Worm (Caenorhabditis elegans): ENCODE results near the gene jmjd-1.2.

The jmjd-1.2 gene

ce11 chrIV:4705182-4705581, 44.4 kb downstream of the jmjd-1.2 start (continued):
- TF ChIP-seq dmd-9 (GFP tag; IDR thresholded peaks at IDR 0.05) = 0 out of 2 replicates have a peak, but pooled peaks have one; percentile 37
- no peak for TF ChIP-seq daf-8 (GFP tag; IDR thresholded peaks at IDR 0.05)
- TF ChIP-seq snpc-4 (tag; optimal IDR thresholded peaks at IDR 0.05) = no peak
- no peak for TF ChIP-seq nhr-102 (tag; optimal IDR thresholded peaks at IDR 0.05)
- TF ChIP-seq nhr-25 (tag; optimal IDR thresholded peaks at IDR 0.05; ENCODE audit: borderline replicate concordance, insufficient read depth) = peak; percentile 42
- no peak for TF ChIP-seq fkh-10 (GFP tag; optimal IDR thresholded peaks at IDR 0.05)
- TF ChIP-seq pqm-1 (tag; optimal IDR thresholded peaks at IDR 0.05) = peak; percentile 35
- peak in 1 of 2 experiments; percentile 42 for TF ChIP-seq hif-1 (tag; optimal IDR thresholded peaks at IDR 0.05)
- no peak for TF ChIP-seq madf-9 (GFP tag; conservative IDR thresholded peaks at IDR 0.05)
- peak; percentile 35 for TF ChIP-seq F37D6.2 (tag; optimal IDR thresholded peaks at IDR 0.05)
- TF ChIP-seq hlh-11 (tag; optimal IDR thresholded peaks at IDR 0.05) = peak; percentile 90
- TF ChIP-seq aha-1 (tag) = no peak
- TF ChIP-seq ceh-44 (GFP tag; IDR thresholded peaks at IDR 0.05) = no peak
- TF ChIP-seq lin-39 (tag; optimal IDR thresholded peaks at IDR 0.05) = no peak
- TF ChIP-seq lin-1 (GFP tag; IDR thresholded peaks at IDR 0.05) = peak; percentile 61
- TF ChIP-seq mdl-1 (tag; optimal IDR thresholded peaks at IDR 0.05) = peak in 1 of 2 experiments; percentile 56
- TF ChIP-seq ceh-82 (tag; optimal IDR thresholded peaks at IDR 0.05) = no peak
- peak; percentile 62; the same call in 1 of the 2 replicates for TF ChIP-seq ctbp-1 (GFP tag; IDR thresholded peaks at IDR 0.05)
- TF ChIP-seq hmg-1.1 (GFP tag; IDR thresholded peaks at IDR 0.05) = peak; percentile 82
- peak; percentile 56 for TF ChIP-seq rbr-2 (tag; optimal IDR thresholded peaks at IDR 0.05)
- TF ChIP-seq aly-2 (tag; optimal IDR thresholded peaks at IDR 0.05) = no peak
- peak; percentile 59 for TF ChIP-seq dve-1 (tag; optimal IDR thresholded peaks at IDR 0.05; ENCODE audit: insufficient read depth)
- no peak for TF ChIP-seq daf-12 (tag; optimal IDR thresholded peaks at IDR 0.05)
- TF ChIP-seq nhr-11 (tag; optimal IDR thresholded peaks at IDR 0.05) = peak; percentile 62
- no peak for TF ChIP-seq T20F7.1 (GFP tag; optimal IDR thresholded peaks at IDR 0.05)
- TF ChIP-seq ceh-32 (tag; optimal IDR thresholded peaks at IDR 0.05; ENCODE audit: poor library complexity) = no peak
- no peak for TF ChIP-seq Y105C5A.15 (GFP tag; IDR thresholded peaks at IDR 0.05)

DNA sequence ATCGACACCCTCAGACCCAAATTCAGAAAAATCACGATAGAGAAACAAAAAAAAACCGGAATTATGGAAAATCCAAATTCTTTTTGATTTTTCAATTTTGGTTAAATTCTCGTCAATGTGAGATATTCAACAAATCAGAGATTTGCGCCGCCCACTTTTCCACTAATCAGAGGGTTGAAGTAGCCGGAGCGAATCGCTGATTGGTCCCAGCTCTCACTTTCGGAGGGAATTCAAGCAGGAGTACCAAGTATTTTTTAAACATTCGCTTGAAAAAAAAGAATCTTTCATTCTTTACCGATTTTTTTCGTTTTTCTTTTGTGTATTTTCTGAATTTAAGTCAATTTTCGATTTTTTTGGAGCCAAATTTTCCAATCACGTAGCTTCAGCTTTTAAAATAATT, 45.1 kb downstream of the jmjd-1.2 start:
- TF ChIP-seq attf-4 (tag; optimal IDR thresholded peaks at IDR 0.05) = no peak
- no peak for TF ChIP-seq rbr-2 (tag; optimal IDR thresholded peaks at IDR 0.05)
- no peak for TF ChIP-seq F44E2.7 (GFP tag; IDR thresholded peaks at IDR 0.05)
- no peak for TF ChIP-seq T26A8.4 (GFP tag; IDR thresholded peaks at IDR 0.05)
- no peak for TF ChIP-seq zfp-3 (GFP tag; conservative IDR thresholded peaks at IDR 0.05)
- no peak for TF ChIP-seq daf-12 (tag; optimal IDR thresholded peaks at IDR 0.05)
- no peak for TF ChIP-seq ceh-20 (GFP tag; IDR thresholded peaks at IDR 0.05)
- no peak for TF ChIP-seq mxl-2 (GFP tag; conservative IDR thresholded peaks at IDR 0.05)
- TF ChIP-seq nhr-10 (tag; optimal IDR thresholded peaks at IDR 0.05) = no peak
- TF ChIP-seq pqm-1 (tag; optimal IDR thresholded peaks at IDR 0.05) = no peak
- no peak for TF ChIP-seq lir-3 (tag; optimal IDR thresholded peaks at IDR 0.05)
- no peak for TF ChIP-seq Y5F2A.4 (GFP tag; optimal IDR thresholded peaks at IDR 0.05)
- TF ChIP-seq jun-1 (tag; optimal IDR thresholded peaks at IDR 0.05) = no peak
- TF ChIP-seq arid-1 (GFP tag; conservative IDR thresholded peaks at IDR 0.05) = no peak
- no peak for TF ChIP-seq nhr-77 (tag; optimal IDR thresholded peaks at IDR 0.05)
- TF ChIP-seq snpc-4 (tag; optimal IDR thresholded peaks at IDR 0.05) = no peak

DNA sequence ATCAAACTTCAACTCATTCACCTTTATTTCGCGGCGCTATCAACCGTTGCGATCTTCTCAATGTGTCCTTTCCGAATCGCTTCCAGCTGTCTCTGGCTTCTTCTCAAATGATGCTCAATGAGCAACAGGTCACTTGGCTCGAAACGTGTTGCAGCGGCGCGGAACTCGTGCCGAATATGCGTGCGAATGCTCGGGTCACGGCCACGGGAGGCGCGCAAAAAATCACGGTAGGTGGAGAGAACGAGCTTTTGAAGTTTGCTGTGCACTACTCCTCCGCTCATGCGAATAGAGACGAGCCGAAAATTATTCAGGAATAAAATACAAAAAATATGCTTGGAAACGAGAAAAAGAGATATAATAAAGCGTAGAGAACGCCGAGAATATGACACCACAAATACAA, 49.7 kb downstream of the jmjd-1.2 start, which contains the start of gene cif-1:
TSS of gene cif-1 (minus strand) at position 297 of the 400 bp plus-strand sequence.
- TF ChIP-seq F44E2.7 (GFP tag; IDR thresholded peaks at IDR 0.05) (no peak), set-16 (GFP tag; IDR thresholded peaks at IDR 0.05) (peak; percentile 61), F37D6.2 (tag; optimal IDR thresholded peaks at IDR 0.05) (no peak), nhr-11 (tag; optimal IDR thresholded peaks at IDR 0.05) (no peak), Y105C5A.15 (GFP tag; IDR thresholded peaks at IDR 0.05) (no peak), lin-38 (GFP tag; IDR thresholded peaks at IDR 0.05) (0 out of 2 replicates have a peak, but pooled peaks have one; percentile 8), ZK337.2 (GFP tag; IDR thresholded peaks at IDR 0.05) (no peak), madf-5 (GFP tag; IDR thresholded peaks at IDR 0.05) (0 out of 4 replicates have a peak, but pooled peaks of 1 of the 2 experiments have one; percentile 3), zfp-2 (tag; optimal IDR thresholded peaks at IDR 0.05) (no peak), Y75B8A.6 (GFP tag; IDR thresholded peaks at IDR 0.05) (no peak), lin-1 (GFP tag; IDR thresholded peaks at IDR 0.05) (no peak), ZK546.5 (tag; optimal IDR thresholded peaks at IDR 0.05) (no peak), arid-1 (GFP tag; conservative IDR thresholded peaks at IDR 0.05) (0 out of 2 replicates have a peak, but pooled peaks have one; percentile 16), ztf-7 (tag; optimal IDR thresholded peaks at IDR 0.05) (no peak), lir-3 (tag; optimal IDR thresholded peaks at IDR 0.05) (no peak), egl-43 (GFP tag; IDR thresholded peaks at IDR 0.05) (no peak), hmg-1.1 (GFP tag; IDR thresholded peaks at IDR 0.05) (no peak), ama-1 (optimal IDR thresholded peaks at IDR 0.05) (no peak)

Data from whole organism, L4 larva.